Fruit fly (Drosophila melanogaster) whole organism, prepupa: ENCODE data around the gene ppk18.

Source experiments
- CG10669 ChIP-seq: fragments of 200-800 bp; sonication (Bioruptor generic); optimal IDR thresholded peaks from 3 replicates; lab custom pipeline; 2018; ENCODE audit warnings: missing biosample characterization, mild to moderate bottlenecking, missing genetic modification characterization, moderate library complexity
- CG11294 ChIP-seq: fragments of 200-800 bp; sonication (Bioruptor generic); IDR thresholded peaks from 2 replicates; pipeline ENCODE4 v1.3.6; 2022; ENCODE audit warnings: missing biosample characterization, missing genetic modification characterization
- CG11902 ChIP-seq: fragments of 200-800 bp; sonication (Bioruptor generic); optimal IDR thresholded peaks from 3 replicates; lab custom pipeline; 2016; ENCODE audit warnings: missing biosample characterization, missing genetic modification characterization
- CG15336 ChIP-seq: fragments of 200-800 bp; sonication (Bioruptor generic); IDR thresholded peaks from 2 replicates; pipeline ENCODE4 v1.3.6; 2022; ENCODE audit warnings: missing biosample characterization, missing genetic modification characterization
- CG1621 ChIP-seq: fragments of 200-800 bp; sonication (Bioruptor generic); optimal IDR thresholded peaks from 3 replicates; lab custom pipeline; 2018; ENCODE audit warnings: missing biosample characterization, mild to moderate bottlenecking, missing genetic modification characterization
- CG3032 ChIP-seq: fragments of 200-800 bp; optimal IDR thresholded peaks from 2 replicates; lab custom pipeline; 2019; ENCODE audit warnings: missing biosample characterization, mild to moderate bottlenecking, missing genetic modification characterization, moderate library complexity
- CG31627 ChIP-seq: fragments of 200-800 bp; sonication (Bioruptor generic); optimal IDR thresholded peaks from 3 replicates; lab custom pipeline; 2016; ENCODE audit warnings: missing biosample characterization, missing genetic modification characterization
- CG32006 ChIP-seq: fragments of 200-800 bp; sonication (Bioruptor generic); optimal IDR thresholded peaks from 3 replicates; lab custom pipeline; 2017; ENCODE audit warnings: missing biosample characterization, mild to moderate bottlenecking, missing genetic modification characterization
- CG34406 ChIP-seq: fragments of 200-800 bp; sonication (Bioruptor generic); optimal IDR thresholded peaks from 3 replicates; lab custom pipeline; 2016; ENCODE audit warnings: missing biosample characterization, missing genetic modification characterization
- CG6163 ChIP-seq: fragments of 200-800 bp; sonication (Bioruptor generic); IDR thresholded peaks from 3 replicates; pipeline ENCODE4 v1.3.6; 2022; ENCODE audit warnings: missing biosample characterization, missing genetic modification characterization
- CG6792 ChIP-seq: fragments of 200-800 bp; sonication (Bioruptor generic); optimal IDR thresholded peaks from 3 replicates; lab custom pipeline; 2016; ENCODE audit warnings: missing biosample characterization, missing genetic modification characterization
- CG6808 ChIP-seq: fragments of 200-800 bp; sonication (Bioruptor generic); optimal IDR thresholded peaks from 3 replicates; lab custom pipeline; 2017; ENCODE audit warnings: missing biosample characterization, missing genetic modification characterization, mild to moderate bottlenecking, moderate library complexity, missing genetic modification reagents
- CG6854 ChIP-seq: fragments of 200-800 bp; sonication (Bioruptor generic); optimal IDR thresholded peaks from 2 replicates; lab custom pipeline; 2017; ENCODE audit warnings: missing biosample characterization, mild to moderate bottlenecking, missing genetic modification characterization
- CG8119 ChIP-seq: fragments of 200-800 bp; sonication (Bioruptor generic); IDR thresholded peaks from 3 replicates; pipeline ENCODE4 v1.3.6; 2022; ENCODE audit warnings: missing biosample characterization, missing genetic modification characterization
- CG8319 ChIP-seq: fragments of 200-800 bp; sonication (Bioruptor generic); optimal IDR thresholded peaks from 3 replicates; lab custom pipeline; 2016; ENCODE audit warnings: missing biosample characterization, missing genetic modification characterization
- CG8632 ChIP-seq: fragments of 200-800 bp; sonication (Bioruptor generic); optimal IDR thresholded peaks from 3 replicates; lab custom pipeline; 2016; ENCODE audit warnings: missing biosample characterization, missing genetic modification characterization
- CG9139 ChIP-seq: fragments of 200-800 bp; sonication (Bioruptor generic); optimal IDR thresholded peaks from 3 replicates; lab custom pipeline; 2017; ENCODE audit warnings: missing biosample characterization, mild to moderate bottlenecking, missing genetic modification characterization
- Eip75B ChIP-seq: fragments of 200-800 bp; sonication (Bioruptor generic); optimal IDR thresholded peaks from 3 replicates; lab custom pipeline; 2016; ENCODE audit warnings: missing biosample characterization, missing genetic modification characterization
- Eip78C ChIP-seq: fragments of 200-800 bp; sonication (Bioruptor generic); peaks from one replicate; lab custom pipeline; 2016; ENCODE audit warnings: missing biosample characterization, missing genetic modification characterization
- Ets96B ChIP-seq: fragments of 200-800 bp; optimal IDR thresholded peaks from 2 replicates; lab custom pipeline; 2019; ENCODE audit warnings: missing biosample characterization, mild to moderate bottlenecking, missing genetic modification characterization, moderate library complexity
- Hr38 ChIP-seq: sonication (Bioruptor generic); optimal IDR thresholded peaks from 2 replicates; lab custom pipeline; 2016; ENCODE audit warnings: missing biosample characterization, missing genetic modification characterization
- Hr39 ChIP-seq: fragments of 200-800 bp; sonication (Bioruptor generic); optimal IDR thresholded peaks from 2 replicates; lab custom pipeline; 2016; ENCODE audit warnings: missing biosample characterization, missing genetic modification characterization
- Hr4 ChIP-seq: fragments of 200-800 bp; sonication (Bioruptor generic); optimal IDR thresholded peaks from 3 replicates; lab custom pipeline; 2016; ENCODE audit warnings: missing biosample characterization, missing genetic modification characterization
- Lpt ChIP-seq: fragments of 200-800 bp; sonication (Bioruptor generic); optimal IDR thresholded peaks from 3 replicates; lab custom pipeline; 2016; ENCODE audit warnings: missing biosample characterization, missing genetic modification characterization
- Met ChIP-seq: fragments of 200-800 bp; sonication (Bioruptor generic); optimal IDR thresholded peaks from 3 replicates; lab custom pipeline; 2016; ENCODE audit warnings: missing biosample characterization, missing genetic modification characterization
- OdsH ChIP-seq: fragments of 200-800 bp; sonication (Bioruptor generic); optimal IDR thresholded peaks from 3 replicates; lab custom pipeline; 2016; ENCODE audit warnings: missing biosample characterization, missing genetic modification characterization
- Smox ChIP-seq: fragments of 200-800 bp; sonication (Bioruptor generic); optimal IDR thresholded peaks from 3 replicates; lab custom pipeline; 2016; ENCODE audit warnings: missing biosample characterization, missing genetic modification characterization
- Sox102F ChIP-seq: fragments of 200-800 bp; sonication (Bioruptor generic); optimal IDR thresholded peaks from 2 replicates; lab custom pipeline; 2016; ENCODE audit warnings: missing biosample characterization, mild to moderate bottlenecking, missing genetic modification characterization
- Sox14 ChIP-seq: fragments of 200-800 bp; sonication (Bioruptor generic); optimal IDR thresholded peaks from 3 replicates; lab custom pipeline; 2016; ENCODE audit warnings: missing biosample characterization, missing genetic modification characterization
- acj6 ChIP-seq: fragments of 200-800 bp; sonication (Bioruptor generic); optimal IDR thresholded peaks from 3 replicates; lab custom pipeline; 2016; ENCODE audit warnings: missing biosample characterization, missing genetic modification characterization
- dac ChIP-seq: fragments of 200-800 bp; sonication (Bioruptor generic); optimal IDR thresholded peaks from 2 replicates; lab custom pipeline; 2017; ENCODE audit warnings: missing biosample characterization, mild to moderate bottlenecking, missing genetic modification characterization
- fd59A ChIP-seq: fragments of 200-800 bp; sonication (Bioruptor generic); optimal IDR thresholded peaks from 2 replicates; lab custom pipeline; 2017; ENCODE audit warnings: missing biosample characterization, mild to moderate bottlenecking, missing genetic modification characterization, missing genetic modification reagents
- fd85E ChIP-seq: fragments of 200-800 bp; sonication (Bioruptor generic); optimal IDR thresholded peaks from 3 replicates; lab custom pipeline; 2016; ENCODE audit warnings: missing biosample characterization, missing genetic modification characterization
- fkh ChIP-seq: fragments of 200-800 bp; sonication (Bioruptor generic); optimal IDR thresholded peaks from 3 replicates; lab custom pipeline; 2017; ENCODE audit warnings: missing biosample characterization, mild to moderate bottlenecking, missing genetic modification characterization, moderate library complexity
- net ChIP-seq: fragments of 200-800 bp; sonication (Bioruptor generic); optimal IDR thresholded peaks from 3 replicates; lab custom pipeline; 2016; ENCODE audit warnings: missing biosample characterization, missing genetic modification characterization
- pdm3 ChIP-seq: fragments of 200-800 bp; sonication (Bioruptor generic); optimal IDR thresholded peaks from 3 replicates; lab custom pipeline; 2016; ENCODE audit warnings: missing biosample characterization, missing genetic modification characterization
- spab ChIP-seq: fragments of 200-800 bp; sonication (Bioruptor generic); optimal IDR thresholded peaks from 2 replicates; lab custom pipeline; 2017; ENCODE audit warnings: missing biosample characterization, mild to moderate bottlenecking, missing genetic modification characterization, missing genetic modification reagents
- ss ChIP-seq, 2 experiments: fragments of 200-800 bp; sonication (Bioruptor generic); optimal IDR thresholded peaks; 2 replicates in 1 of 2; 3 replicates in 1 of 2; lab custom pipeline; 2017 to 2018; ENCODE audit warnings: mild to moderate bottlenecking in 2 of 2, missing biosample characterization in 2 of 2, missing genetic modification characterization in 2 of 2, moderate library complexity in 1 of 2
- svp ChIP-seq: fragments of 200-800 bp; sonication (Bioruptor generic); peaks from one replicate; lab custom pipeline; 2016; ENCODE audit warnings: missing biosample characterization, missing genetic modification characterization
- topi ChIP-seq: fragments of 200-800 bp; sonication (Bioruptor generic); optimal IDR thresholded peaks from 3 replicates; lab custom pipeline; 2016; ENCODE audit warnings: missing biosample characterization, missing genetic modification characterization

ppk18 gene

DNA sequence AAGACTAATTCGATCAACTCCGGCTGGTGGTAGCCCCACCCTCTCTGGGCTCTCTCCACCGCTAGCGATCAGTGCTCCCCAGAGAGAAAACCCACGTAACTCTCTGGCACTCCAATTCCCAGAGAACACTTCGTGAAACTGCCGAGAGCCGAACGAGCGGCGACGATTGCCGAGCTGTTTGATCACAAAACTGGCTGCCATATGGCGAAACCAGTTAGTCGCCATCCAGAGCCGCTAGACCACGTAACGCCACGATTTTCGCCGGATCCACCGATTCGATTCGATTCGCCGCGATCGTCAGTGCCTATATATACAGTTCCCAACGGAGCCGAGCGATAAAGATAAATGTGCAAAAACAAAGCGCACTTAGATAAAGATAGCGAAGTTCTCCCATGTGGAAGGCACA is 11.4 kb upstream of the ppk18 start, which contains the start of gene IP3K1 (continued):
- TF ChIP-seq Ets96B (tag; lab: Kevin White, UChicago), result peak; percentile 20
- TF ChIP-seq pdm3 (GFP tag; lab: Kevin White, UChicago), result no peak
- peak; percentile 43 for TF ChIP-seq CG6808
- no peak for TF ChIP-seq Met (GFP tag; lab: Kevin White, UChicago)
- TF ChIP-seq CG6792 (GFP tag; lab: Kevin White, UChicago), result peak; percentile 35
- TF ChIP-seq CG6854 (GFP tag; lab: Kevin White, UChicago), result peak; percentile 88
- TF ChIP-seq topi (GFP tag; lab: Kevin White, UChicago), result peak; percentile 62
- peak; percentile 31 for TF ChIP-seq spab (GFP tag; lab: Kevin White, UChicago)
- TF ChIP-seq Hr4, result no peak
- TF ChIP-seq fd85E (GFP tag; lab: Kevin White, UChicago), result no peak
- peak; percentile 50 for TF ChIP-seq Eip75B (GFP tag; lab: Kevin White, UChicago)
- no peak for TF ChIP-seq CG31627
- TF ChIP-seq CG34406, result peak; percentile 11
- TF ChIP-seq CG9139 (GFP tag; lab: Kevin White, UChicago), result peak; percentile 77
- no peak for TF ChIP-seq Smox (GFP tag; lab: Kevin White, UChicago)

DNA sequence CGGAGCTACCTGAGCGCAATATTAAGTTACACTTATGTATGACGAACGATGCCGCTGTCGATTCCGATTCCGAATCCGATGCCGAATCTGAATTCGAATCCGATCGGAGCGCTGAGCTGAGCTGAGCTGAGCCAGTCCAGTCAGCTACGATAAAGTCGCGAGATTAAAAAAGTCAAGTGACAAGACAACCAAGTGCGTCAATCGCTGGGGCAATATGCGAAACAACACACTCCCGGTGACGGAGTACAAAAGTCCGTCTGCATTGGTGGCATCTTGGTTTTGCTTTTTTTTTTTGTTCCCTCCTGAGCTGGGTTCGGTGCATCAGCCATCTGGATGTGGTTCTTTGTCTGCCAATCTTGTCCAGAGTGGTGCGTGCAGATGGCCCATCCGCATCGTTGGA is 9.0 kb upstream of the ppk18 start:
- TF ChIP-seq Hr39 (GFP tag; lab: Kevin White, UChicago), result no peak
- TF ChIP-seq fd59A (GFP tag; lab: Kevin White, UChicago), result no peak
- no peak for TF ChIP-seq Smox (GFP tag; lab: Kevin White, UChicago)
- TF ChIP-seq svp (GFP tag; lab: Kevin White, UChicago), result peak; percentile 90
- no peak for TF ChIP-seq CG8119
- peak; percentile 5 for TF ChIP-seq net (GFP tag; lab: Kevin White, UChicago)
- TF ChIP-seq ss (GFP tag; optimal IDR thresholded peaks at IDR 0.05; lab: Kevin White, UChicago), result peak; percentile 37 to 65
- TF ChIP-seq CG6808, result peak; percentile 7
- TF ChIP-seq acj6, result no peak
- TF ChIP-seq Sox14 (GFP tag; lab: Kevin White, UChicago), result peak; percentile 46
- TF ChIP-seq, all 60 proteins: peak for 5

DNA sequence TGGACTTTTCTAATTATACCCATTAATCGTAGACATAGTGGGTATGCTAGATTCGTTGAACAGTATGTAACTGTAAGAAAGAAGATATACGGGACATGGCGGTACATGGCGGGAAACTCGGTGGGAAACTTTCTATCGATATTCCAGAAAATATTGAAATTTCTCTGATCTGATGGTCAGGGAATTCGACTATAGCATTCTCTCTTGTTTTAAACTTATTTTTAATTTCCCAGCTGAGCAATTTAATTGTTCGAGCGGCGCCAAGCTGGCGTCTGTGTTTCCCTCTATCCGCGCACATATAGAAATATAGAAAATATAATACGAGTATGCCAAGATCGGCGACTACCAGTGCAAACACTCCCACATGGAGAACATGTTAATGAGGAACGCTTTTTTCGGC is 8.4 kb upstream of the ppk18 start:
- TF ChIP-seq CG11902 (GFP tag; lab: Kevin White, UChicago) (no peak), CG34406 (no peak), Eip75B (GFP tag; lab: Kevin White, UChicago) (peak; percentile 22), CG3032 (tag; lab: Kevin White, UChicago) (no peak), Hr39 (GFP tag; lab: Kevin White, UChicago) (no peak), CG6792 (GFP tag; lab: Kevin White, UChicago) (no peak), Met (GFP tag; lab: Kevin White, UChicago) (peak; percentile 3), Lpt (GFP tag; lab: Kevin White, UChicago) (no peak), Sox102F (GFP tag; lab: Kevin White, UChicago) (peak; percentile 15), CG32006 (GFP tag; lab: Kevin White, UChicago) (peak; percentile 68), OdsH (GFP tag; lab: Kevin White, UChicago) (peak; percentile 13), acj6 (peak; percentile 12), Hr4 (peak; percentile 49), Eip78C (GFP tag; lab: Kevin White, UChicago) (peak; percentile 44), CG6163 (GFP tag; lab: Robert Waterston, UW) (no peak), fkh (GFP tag; lab: Kevin White, UChicago) (no peak), Sox14 (GFP tag; lab: Kevin White, UChicago) (peak; percentile 7), CG1621 (no peak), CG8632 (GFP tag; lab: Kevin White, UChicago) (no peak), CG15336 (peak; percentile 49; the same call in 1 of the 2 replicates), CG8319 (GFP tag; lab: Kevin White, UChicago) (no peak), CG11294 (GFP tag; lab: Robert Waterston, UW) (no peak), dac (GFP tag; lab: Kevin White, UChicago) (peak; percentile 0), Hr38 (no peak), pdm3 (GFP tag; lab: Kevin White, UChicago) (peak; percentile 14), Smox (GFP tag; lab: Kevin White, UChicago) (no peak), CG10669 (GFP tag; lab: Kevin White, UChicago) (no peak)
